Worm (Caenorhabditis elegans) whole organism, L4 larva: Measurements from ENCODE around the gene tin-10.

Experiments
- D1046.2 ChIP-seq: fragments of 200-800 bp; sonication (Bioruptor generic); IDR thresholded peaks from 2 replicates; pipeline ENCODE4 v1.3.6; 2022; ENCODE audit warnings: missing genetic modification characterization, missing compliant biosample characterization
- ces-1 ChIP-seq: fragments of 150-350 bp; sonication (generic microtip); optimal IDR thresholded peaks from 4 replicates; lab custom pipeline; 2014; ENCODE audit warnings: missing biosample characterization, missing genetic modification reagents, missing genetic modification characterization
- egl-27 ChIP-seq: sonication (generic microtip); optimal IDR thresholded peaks from 3 replicates; lab custom pipeline; 2017; ENCODE audit warnings: missing biosample characterization, missing genetic modification reagents, missing genetic modification characterization
- lim-7 ChIP-seq: fragments of 200-800 bp; sonication (Bioruptor generic); IDR thresholded peaks from 2 replicates; pipeline ENCODE4 v1.3.6; 2022; ENCODE audit warnings: missing genetic modification characterization, missing compliant biosample characterization
- lin-15B ChIP-seq: fragments of 150-350 bp; sonication (generic microtip); optimal IDR thresholded peaks from 3 replicates; lab custom pipeline; 2014; ENCODE audit warnings: missing biosample characterization, missing genetic modification characterization
- lin-29 ChIP-seq: fragments of 200-800 bp; sonication (Bioruptor generic); IDR thresholded peaks from 2 replicates; pipeline ENCODE4 v1.3.6; 2022; ENCODE audit warnings: missing genetic modification reagents, missing genetic modification characterization, missing compliant biosample characterization
- mdl-1 ChIP-seq, 2 experiments: fragments of 150-350 bp in 1 of 2; sonication (generic microtip) in 1 of 2; optimal IDR thresholded peaks; 2 replicates each; lab custom pipeline; 2014 to 2017; ENCODE audit warnings: missing biosample characterization in 2 of 2, missing genetic modification characterization in 2 of 2
- nhr-10 ChIP-seq: fragments of 150-350 bp; optimal IDR thresholded peaks from 2 replicates; lab custom pipeline; 2014; ENCODE audit warnings: missing biosample characterization, missing genetic modification characterization
- nhr-237 ChIP-seq: sonication (generic microtip); optimal IDR thresholded peaks from 2 replicates; lab custom pipeline; 2017; ENCODE audit warnings: missing biosample characterization, missing genetic modification characterization
- nhr-76 ChIP-seq: fragments of 150-350 bp; optimal IDR thresholded peaks from 2 replicates; lab custom pipeline; 2014; ENCODE audit warnings: missing biosample characterization, missing genetic modification characterization
- pha-4 ChIP-seq, 2 experiments: fragments of 150-350 bp in 1 of 2; fragments of 200-800 bp in 1 of 2; sonication (Bioruptor generic) in 1 of 2; IDR thresholded peaks in 1 of 2; optimal IDR thresholded peaks in 1 of 2; 2 replicates each; pipeline versions ENCODE4 v1.3.6 to Lab custom; 2014 to 2022; ENCODE audit warnings: missing genetic modification characterization in 2 of 2, missing genetic modification reagents in 2 of 2, missing biosample characterization in 1 of 2, missing compliant biosample characterization in 1 of 2
- pqm-1 ChIP-seq: sonication (generic microtip); optimal IDR thresholded peaks from 2 replicates; lab custom pipeline; 2017; ENCODE audit warnings: missing biosample characterization, missing genetic modification characterization
- tra-1 ChIP-seq: fragments of 200-800 bp; sonication (Bioruptor generic); IDR thresholded peaks from 2 replicates; pipeline ENCODE4 v1.3.6; 2022; ENCODE audit warnings: missing genetic modification reagents, missing genetic modification characterization, missing compliant biosample characterization
- unc-39 ChIP-seq: sonication (generic microtip); optimal IDR thresholded peaks from 2 replicates; lab custom pipeline; 2017; ENCODE audit warnings: missing biosample characterization, missing genetic modification characterization

DNA sequence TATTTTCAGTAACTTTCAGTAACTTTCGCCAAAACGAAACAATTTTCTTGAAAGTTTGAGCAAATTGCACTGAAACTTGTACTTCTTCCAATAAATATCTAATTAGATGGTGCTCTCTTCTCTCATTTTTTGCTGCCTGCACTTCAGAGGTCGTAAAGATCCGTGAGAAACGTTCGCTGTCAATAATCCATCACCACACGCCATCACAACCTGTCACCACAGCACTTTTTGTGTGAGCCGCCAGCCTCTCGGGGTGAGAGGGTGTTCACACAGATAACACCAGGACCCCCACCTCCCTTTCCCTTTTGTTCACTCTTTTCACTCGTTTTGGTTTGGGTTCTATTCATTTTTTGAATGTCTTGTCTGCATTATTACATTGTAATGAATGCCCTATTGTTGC, 50.1 kb downstream of the tin-10 start:
- TF ChIP-seq tra-1 (GFP tag; lab: Robert Waterston, UW) (no peak), lin-29 (GFP tag; lab: Robert Waterston, UW) (no peak), pqm-1 (tag; lab: Kevin White, UChicago) (no peak), egl-27 (tag; lab: Kevin White, UChicago) (no peak), lin-15B (tag; lab: Kevin White, UChicago) (no peak), ces-1 (GFP tag; lab: Kevin White, UChicago) (no peak), D1046.2 (GFP tag; lab: Robert Waterston, UW) (no peak), pha-4 (GFP tag; IDR thresholded peaks at IDR 0.05; lab: Robert Waterston, UW) (no peak), pha-4 (tag; optimal IDR thresholded peaks at IDR 0.05; lab: Kevin White, UChicago) (no peak), unc-39 (tag; lab: Kevin White, UChicago) (no peak), mdl-1 (tag; optimal IDR thresholded peaks at IDR 0.05; lab: Kevin White, UChicago) (no peak), nhr-10 (no peak), nhr-237 (tag; lab: Kevin White, UChicago) (no peak), lim-7 (no peak), nhr-76 (no peak)
